Worm (Caenorhabditis elegans): ENCODE measurements around the gene EGAP1.1.
A peak's percentile ranks its signal among the peaks of the same experiment; 100 is the strongest.

EGAP1.1 gene

ce11 chrIII:5980274-5980918 lies 43.4 kb upstream of the EGAP1.1 start:
- TF ChIP-seq pha-4 (tag; optimal IDR thresholded peaks at IDR 0.05) (peak; percentile 67), mab-5 (tag; optimal IDR thresholded peaks at IDR 0.05) (no peak), hlh-1 (tag; optimal IDR thresholded peaks at IDR 0.05) (peak; percentile 9), lin-32 (GFP tag; optimal IDR thresholded peaks at IDR 0.05) (peak; percentile 11), M03D4.4 (tag; optimal IDR thresholded peaks at IDR 0.05) (peak; percentile 11), zip-8 (tag; optimal IDR thresholded peaks at IDR 0.05) (no peak), nhr-2 (tag; optimal IDR thresholded peaks at IDR 0.05) (peak; percentile 84)

ce11 chrIII:5976021-5976420 lies 39.0 kb upstream of the EGAP1.1 start:
- no peak for TF ChIP-seq flh-1 (GFP tag; optimal IDR thresholded peaks at IDR 0.05)
- TF ChIP-seq M03D4.4 (tag; optimal IDR thresholded peaks at IDR 0.05): no peak
- no peak for TF ChIP-seq cnd-1 (tag; optimal IDR thresholded peaks at IDR 0.05)

DNA sequence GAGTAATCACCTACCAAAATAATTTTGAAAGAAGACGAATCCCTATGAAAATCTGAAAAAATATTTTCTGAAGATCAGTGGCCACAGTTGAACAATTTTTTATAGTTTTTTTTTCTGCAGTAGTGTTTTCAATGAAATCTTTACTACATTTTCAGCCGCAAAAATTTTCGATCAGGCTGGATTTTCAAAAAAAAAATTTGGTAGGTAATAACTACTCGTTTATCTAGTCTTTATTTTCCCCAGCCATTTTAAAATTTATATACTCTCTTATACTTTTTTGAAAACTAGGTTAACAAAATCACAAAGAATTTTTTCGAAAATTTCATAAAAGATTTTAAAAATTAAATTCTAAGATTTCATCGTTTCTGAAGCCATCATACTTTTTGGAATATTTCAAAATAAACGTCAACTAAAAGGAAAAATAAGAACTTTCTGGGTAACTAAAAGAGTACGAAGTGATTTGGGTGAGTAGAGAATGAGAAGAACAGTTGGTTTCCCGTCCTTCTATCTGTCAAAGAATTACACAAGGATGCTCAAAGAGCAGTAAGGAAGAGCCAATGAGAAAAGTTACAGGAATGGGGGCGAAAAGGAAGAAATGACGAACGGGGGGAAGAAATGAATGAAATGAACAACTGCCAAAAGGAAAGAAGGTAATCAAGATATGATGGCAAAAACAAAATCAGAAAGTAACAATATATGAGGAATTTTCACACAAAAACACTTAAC lies 38.1 kb upstream of the EGAP1.1 start, which contains the start of gene mlp-1:
Gene mlp-1, minus strand, starts transcription at position 51 of the 726 bp plus-strand sequence.
- TF ChIP-seq blmp-1 (tag; optimal IDR thresholded peaks at IDR 0.05) (no peak), lin-13 (tag; optimal IDR thresholded peaks at IDR 0.05) (no peak), nhr-2 (tag; optimal IDR thresholded peaks at IDR 0.05) (no peak), M03D4.4 (tag; optimal IDR thresholded peaks at IDR 0.05) (no peak), elt-3 (tag; optimal IDR thresholded peaks at IDR 0.05) (no peak), pha-4 (tag; optimal IDR thresholded peaks at IDR 0.05) (no peak), unc-62 (GFP tag; optimal IDR thresholded peaks at IDR 0.05) (peak; percentile 56), bed-3 (GFP tag; optimal IDR thresholded peaks at IDR 0.05) (no peak), flh-1 (GFP tag; optimal IDR thresholded peaks at IDR 0.05) (no peak), ham-2 (GFP tag; optimal IDR thresholded peaks at IDR 0.05) (no peak), nhr-12 (tag; optimal IDR thresholded peaks at IDR 0.05) (no peak), ceh-83 (GFP tag; optimal IDR thresholded peaks at IDR 0.05) (no peak), drap-1 (GFP tag; optimal IDR thresholded peaks at IDR 0.05) (no peak), unc-120 (tag; optimal IDR thresholded peaks at IDR 0.05; ENCODE audit: poor library complexity, severe bottlenecking) (peak; percentile 15), mls-2 (tag; optimal IDR thresholded peaks at IDR 0.05) (no peak), mep-1 (tag; optimal IDR thresholded peaks at IDR 0.05) (no peak), zip-8 (tag; optimal IDR thresholded peaks at IDR 0.05) (no peak), ceh-43 (GFP tag; optimal IDR thresholded peaks at IDR 0.05) (no peak), snpc-4 (tag; optimal IDR thresholded peaks at IDR 0.05) (no peak), nhr-237 (tag; optimal IDR thresholded peaks at IDR 0.05) (no peak), elt-1 (tag; optimal IDR thresholded peaks at IDR 0.05; ENCODE audit: borderline replicate concordance, insufficient read depth) (no peak), mab-5 (tag; optimal IDR thresholded peaks at IDR 0.05) (no peak), ceh-39 (tag; optimal IDR thresholded peaks at IDR 0.05) (no peak), unc-39 (tag; optimal IDR thresholded peaks at IDR 0.05) (no peak), hlh-1 (tag; optimal IDR thresholded peaks at IDR 0.05) (peak; percentile 86)

ce11 chrIII:5967640-5968039 lies 30.6 kb upstream of the EGAP1.1 start:
- TF ChIP-seq cnd-1 (tag; optimal IDR thresholded peaks at IDR 0.05) (no peak), mab-5 (tag; optimal IDR thresholded peaks at IDR 0.05) (no peak), mep-1 (tag; optimal IDR thresholded peaks at IDR 0.05) (no peak), zip-8 (tag; optimal IDR thresholded peaks at IDR 0.05) (peak; percentile 94), M03D4.4 (tag; optimal IDR thresholded peaks at IDR 0.05) (no peak), ceh-39 (tag; optimal IDR thresholded peaks at IDR 0.05) (no peak), mls-2 (tag; optimal IDR thresholded peaks at IDR 0.05) (no peak)

- TF ChIP-seq M03D4.4 (tag; optimal IDR thresholded peaks at IDR 0.05): no peak
- no peak for TF ChIP-seq ceh-43 (GFP tag; optimal IDR thresholded peaks at IDR 0.05)
- no peak for TF ChIP-seq nhr-2 (tag; optimal IDR thresholded peaks at IDR 0.05)
- no peak for TF ChIP-seq sem-2 (GFP tag; optimal IDR thresholded peaks at IDR 0.05)
- no peak for TF ChIP-seq nhr-237 (tag; optimal IDR thresholded peaks at IDR 0.05)
- no peak for TF ChIP-seq cnd-1 (tag; optimal IDR thresholded peaks at IDR 0.05)
- no peak for TF ChIP-seq elt-1 (tag; optimal IDR thresholded peaks at IDR 0.05; ENCODE audit: borderline replicate concordance, insufficient read depth)
- TF ChIP-seq unc-120 (tag; optimal IDR thresholded peaks at IDR 0.05; ENCODE audit: poor library complexity, severe bottlenecking): no peak
- no peak for TF ChIP-seq ham-2 (GFP tag; optimal IDR thresholded peaks at IDR 0.05)
- no peak for TF ChIP-seq nhr-76 (tag; optimal IDR thresholded peaks at IDR 0.05)
Measured at ce11 chrIII:5965839-5966463, 28.9 kb upstream of the EGAP1.1 start, which contains the start of gene dct-6. dct-6 (plus strand) TSS chrIII:5966413.
